Worm (Caenorhabditis elegans): ENCODE results near the gene T18D3.5.

The T18D3.5 gene

ce11 chrX:12477341-12477740 lies 13.7 kb downstream of the T18D3.5 start, which contains the start of gene F45E6.1:
Gene F45E6.1 (minus strand): TSS chrX:12477441.
- TF ChIP-seq flt-1 (GFP tag; IDR thresholded peaks at IDR 0.05), result no peak
- TF ChIP-seq aly-1 (tag; optimal IDR thresholded peaks at IDR 0.05), result no peak
- no peak for TF ChIP-seq tbx-37 (GFP tag; conservative IDR thresholded peaks at IDR 0.05)
- no peak for TF ChIP-seq ceh-36 (tag; optimal IDR thresholded peaks at IDR 0.05)
- TF ChIP-seq ceh-13 (GFP tag; optimal IDR thresholded peaks at IDR 0.05), result no peak

ce11 chrX:12478465-12478864 lies 14.9 kb downstream of the T18D3.5 start:
- TF ChIP-seq ama-1 (optimal IDR thresholded peaks at IDR 0.05), result no peak
- no peak for TF ChIP-seq pes-1 (GFP tag; IDR thresholded peaks at IDR 0.05)
- no peak for TF ChIP-seq ceh-13 (GFP tag; optimal IDR thresholded peaks at IDR 0.05)
- no peak for TF ChIP-seq hmbx-1 (tag; optimal IDR thresholded peaks at IDR 0.05)
- TF ChIP-seq hnd-1 (tag; optimal IDR thresholded peaks at IDR 0.05), result no peak
- TF ChIP-seq tbx-37 (GFP tag; conservative IDR thresholded peaks at IDR 0.05), result no peak
- TF ChIP-seq ets-7 (tag; optimal IDR thresholded peaks at IDR 0.05), result no peak
- no peak for TF ChIP-seq tbx-11 (GFP tag; IDR thresholded peaks at IDR 0.05)
- TF ChIP-seq flt-1 (GFP tag; IDR thresholded peaks at IDR 0.05), result no peak
- no peak for TF ChIP-seq tra-4 (tag; optimal IDR thresholded peaks at IDR 0.05)
- TF ChIP-seq sea-1 (GFP tag; conservative IDR thresholded peaks at IDR 0.05), result no peak
- TF ChIP-seq B0310.2 (tag; optimal IDR thresholded peaks at IDR 0.05), result no peak
- TF ChIP-seq ceh-36 (tag; optimal IDR thresholded peaks at IDR 0.05), result no peak
- no peak for TF ChIP-seq F13C5.2 (tag; optimal IDR thresholded peaks at IDR 0.05)
- TF ChIP-seq scrt-1 (GFP tag; IDR thresholded peaks at IDR 0.05), result no peak
- TF ChIP-seq aly-1 (tag; optimal IDR thresholded peaks at IDR 0.05), result no peak
- no peak for TF ChIP-seq hmg-4 (GFP tag; optimal IDR thresholded peaks at IDR 0.05)

ce11 chrX:12479027-12479426 lies 15.4 kb downstream of the T18D3.5 start:
- TF ChIP-seq ceh-13 (GFP tag; optimal IDR thresholded peaks at IDR 0.05), result no peak

- TF ChIP-seq scrt-1 (GFP tag; IDR thresholded peaks at IDR 0.05) (no peak), tbx-37 (GFP tag; conservative IDR thresholded peaks at IDR 0.05) (0 out of 2 replicates have a peak, but pooled peaks have one; percentile 21), tbx-11 (GFP tag; IDR thresholded peaks at IDR 0.05) (0 out of 2 replicates have a peak, but pooled peaks have one; percentile 31), hmg-4 (GFP tag; optimal IDR thresholded peaks at IDR 0.05) (peak; percentile 90), F13C5.2 (tag; optimal IDR thresholded peaks at IDR 0.05) (peak; percentile 74), hmbx-1 (tag; optimal IDR thresholded peaks at IDR 0.05) (no peak), ets-7 (tag; optimal IDR thresholded peaks at IDR 0.05) (peak; percentile 28), ceh-13 (GFP tag; optimal IDR thresholded peaks at IDR 0.05) (no peak), tra-4 (tag; optimal IDR thresholded peaks at IDR 0.05) (no peak), hnd-1 (tag; optimal IDR thresholded peaks at IDR 0.05) (peak; percentile 10), aly-1 (tag; optimal IDR thresholded peaks at IDR 0.05) (peak; percentile 2), ama-1 (optimal IDR thresholded peaks at IDR 0.05) (no peak), pes-1 (GFP tag; IDR thresholded peaks at IDR 0.05) (0 out of 2 replicates have a peak, but pooled peaks have one; percentile 45), B0310.2 (tag; optimal IDR thresholded peaks at IDR 0.05) (no peak), ceh-36 (tag; optimal IDR thresholded peaks at IDR 0.05) (no peak), sea-1 (GFP tag; conservative IDR thresholded peaks at IDR 0.05) (no peak), flt-1 (GFP tag; IDR thresholded peaks at IDR 0.05) (no peak)
Observed at ce11 chrX:12480447-12480998, 16.9 kb downstream of the T18D3.5 start, which contains the start of gene atf-6. Gene atf-6 (plus strand): TSS chrX:12480948.

- no peak for TF ChIP-seq hmbx-1 (tag; optimal IDR thresholded peaks at IDR 0.05)
Observed at ce11 chrX:12484078-12484477, 20.5 kb downstream of the T18D3.5 start.

- no peak for TF ChIP-seq hmg-4 (GFP tag; optimal IDR thresholded peaks at IDR 0.05)
- no peak for TF ChIP-seq ceh-13 (GFP tag; optimal IDR thresholded peaks at IDR 0.05)
- no peak for TF ChIP-seq hnd-1 (tag; optimal IDR thresholded peaks at IDR 0.05)
- TF ChIP-seq ama-1 (optimal IDR thresholded peaks at IDR 0.05), result no peak
- no peak for TF ChIP-seq ceh-36 (tag; optimal IDR thresholded peaks at IDR 0.05)
- TF ChIP-seq tra-4 (tag; optimal IDR thresholded peaks at IDR 0.05), result no peak
- TF ChIP-seq flt-1 (GFP tag; IDR thresholded peaks at IDR 0.05), result no peak
- no peak for TF ChIP-seq F13C5.2 (tag; optimal IDR thresholded peaks at IDR 0.05)
- TF ChIP-seq aly-1 (tag; optimal IDR thresholded peaks at IDR 0.05), result no peak
Observed at ce11 chrX:12484749-12485148, 21.1 kb downstream of the T18D3.5 start, which contains the start of gene tbc-13. Gene tbc-13 (plus strand): TSS chrX:12485049.

ce11 chrX:12491138-12491537 lies 27.5 kb downstream of the T18D3.5 start:
- TF ChIP-seq aly-1 (tag; optimal IDR thresholded peaks at IDR 0.05) (no peak), tra-4 (tag; optimal IDR thresholded peaks at IDR 0.05) (no peak), hmg-4 (GFP tag; optimal IDR thresholded peaks at IDR 0.05) (no peak), tbx-37 (GFP tag; conservative IDR thresholded peaks at IDR 0.05) (no peak), flt-1 (GFP tag; IDR thresholded peaks at IDR 0.05) (no peak), F13C5.2 (tag; optimal IDR thresholded peaks at IDR 0.05) (no peak), B0310.2 (tag; optimal IDR thresholded peaks at IDR 0.05) (no peak), ceh-36 (tag; optimal IDR thresholded peaks at IDR 0.05) (no peak), sea-1 (GFP tag; conservative IDR thresholded peaks at IDR 0.05) (no peak), scrt-1 (GFP tag; IDR thresholded peaks at IDR 0.05) (no peak), ceh-13 (GFP tag; optimal IDR thresholded peaks at IDR 0.05) (no peak), ets-7 (tag; optimal IDR thresholded peaks at IDR 0.05) (no peak)

ce11 chrX:12492467-12492866 lies 28.9 kb downstream of the T18D3.5 start, which contains the start of gene lips-1:
Gene lips-1 (plus strand): TSS chrX:12492767.
- TF ChIP-seq tra-4 (tag; optimal IDR thresholded peaks at IDR 0.05), result no peak
- TF ChIP-seq F13C5.2 (tag; optimal IDR thresholded peaks at IDR 0.05), result no peak
- no peak for TF ChIP-seq hnd-1 (tag; optimal IDR thresholded peaks at IDR 0.05)
- no peak for TF ChIP-seq hmg-4 (GFP tag; optimal IDR thresholded peaks at IDR 0.05)
- no peak for TF ChIP-seq ama-1 (optimal IDR thresholded peaks at IDR 0.05)
- TF ChIP-seq B0310.2 (tag; optimal IDR thresholded peaks at IDR 0.05), result no peak
- no peak for TF ChIP-seq tbx-11 (GFP tag; IDR thresholded peaks at IDR 0.05)

Data from whole organism, early embryonic.